Fruit fly (Drosophila melanogaster) whole organism, wandering third instar larva: ENCODE results near the gene TMEM216.

Source experiments
- CG32264 ChIP-seq: fragments of 200-800 bp; sonication (Bioruptor generic); optimal IDR thresholded peaks from 2 replicates; lab custom pipeline; 2016; ENCODE audit warnings: missing biosample characterization, missing genetic modification characterization
- Dfd ChIP-seq: fragments of >200 bp; optimal IDR thresholded peaks from 2 replicates; lab custom pipeline; 2017; ENCODE audit warnings: missing biosample characterization, missing genetic modification characterization
- Hnf4 ChIP-seq: fragments of 200-800 bp; sonication (Bioruptor generic); optimal IDR thresholded peaks from 2 replicates; lab custom pipeline; 2016; ENCODE audit warnings: missing biosample characterization, mild to moderate bottlenecking, missing genetic modification characterization
- OdsH ChIP-seq: fragments of 200-800 bp; sonication (Bioruptor generic); optimal IDR thresholded peaks from 2 replicates; lab custom pipeline; 2016; ENCODE audit warnings: missing biosample characterization, mild to moderate bottlenecking, missing genetic modification characterization
- br ChIP-seq: fragments of 200-800 bp; sonication (Bioruptor generic); optimal IDR thresholded peaks from 2 replicates; lab custom pipeline; 2016; ENCODE audit warnings: missing biosample characterization, missing genetic modification characterization
- h ChIP-seq: fragments of 200-800 bp; sonication (Bioruptor generic); optimal IDR thresholded peaks from 3 replicates; lab custom pipeline; 2016; ENCODE audit warnings: missing biosample characterization, mild to moderate bottlenecking, missing genetic modification characterization
- jim ChIP-seq: fragments of 175-275, 200-325 bp; sonication (Bioruptor generic); optimal IDR thresholded peaks from 2 replicates; lab custom pipeline; 2016; ENCODE audit warnings: missing biosample characterization, mild to moderate bottlenecking, missing genetic modification characterization
- pan ChIP-seq: fragments of >200 bp; optimal IDR thresholded peaks from 2 replicates; lab custom pipeline; 2017
- sage ChIP-seq: fragments of 200-800 bp; sonication (Bioruptor generic); optimal IDR thresholded peaks from 2 replicates; lab custom pipeline; 2016; ENCODE audit warnings: missing biosample characterization, mild to moderate bottlenecking, missing genetic modification characterization
- woc ChIP-seq: sonication (Bioruptor generic); optimal IDR thresholded peaks from 2 replicates; lab custom pipeline; 2016; ENCODE audit warnings: missing biosample characterization, mild to moderate bottlenecking, missing genetic modification characterization

DNA sequence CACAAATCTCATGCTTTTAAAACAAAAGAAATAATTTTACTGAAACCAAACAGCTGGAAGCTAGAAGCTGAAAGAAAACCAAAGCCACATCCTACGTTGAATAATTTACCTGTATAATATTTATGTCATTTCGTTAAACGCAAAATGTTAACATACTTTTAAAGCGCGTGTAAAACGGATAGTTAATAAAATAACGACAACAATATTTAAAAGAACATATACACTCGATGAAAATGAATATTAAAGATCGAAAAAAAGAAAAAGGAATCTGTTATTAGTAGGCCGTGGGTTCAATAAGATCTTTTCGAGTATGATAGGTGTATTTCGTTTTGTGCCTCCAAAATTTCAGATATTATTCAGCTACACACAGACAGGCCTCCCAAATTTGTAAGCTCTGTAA lies 5.0 kb downstream of the TMEM216 start, which contains the start of gene CG8136:
- no peak for TF ChIP-seq jim
- no peak for TF ChIP-seq woc (GFP tag; lab: Kevin White, UChicago)
- no peak for TF ChIP-seq sage (GFP tag; lab: Kevin White, UChicago)
- TF ChIP-seq CG32264 (GFP tag; lab: Kevin White, UChicago), result no peak
- TF ChIP-seq OdsH (GFP tag; lab: Kevin White, UChicago), result no peak
- TF ChIP-seq Dfd, result no peak
- no peak for TF ChIP-seq Hnf4 (GFP tag; lab: Kevin White, UChicago)
- no peak for TF ChIP-seq pan (lab: Kevin White, UChicago)
- no peak for TF ChIP-seq br (GFP tag; lab: Kevin White, UChicago)
- TF ChIP-seq h (GFP tag; lab: Kevin White, UChicago), result no peak
